5 fruit fly cellular contexts compared by ENCODE assay signal in the genomic region with DNA sequence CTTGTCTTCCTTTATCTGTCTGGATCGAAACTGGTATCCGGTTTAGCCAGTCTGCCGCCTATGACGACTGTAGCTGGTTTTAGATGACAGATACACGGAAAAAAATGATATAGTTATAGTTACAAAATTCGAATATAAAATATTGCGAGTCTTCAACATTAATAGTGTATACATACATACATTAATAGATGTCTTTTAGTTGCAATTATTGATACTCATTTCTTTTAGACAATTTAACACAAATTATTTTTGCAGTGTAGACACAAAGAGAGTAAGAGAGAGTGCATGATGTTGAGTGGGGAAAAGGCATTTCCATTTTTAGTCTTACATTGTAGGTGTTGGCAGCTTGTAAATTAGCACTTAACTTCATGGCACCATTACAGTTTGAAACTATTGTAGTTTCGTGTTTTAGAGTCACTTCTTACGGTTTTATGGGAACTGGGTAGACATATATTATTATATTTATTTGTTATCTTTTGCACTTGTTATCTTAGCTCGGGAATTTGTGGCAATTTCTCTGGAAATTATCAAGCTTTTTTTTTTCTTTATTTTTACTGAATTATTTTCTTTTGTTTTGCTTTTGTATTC.
TF ChIP-seq lines count a peak whose summit lies in the region.

No protein-coding gene starts in this region.

- no peak for TF ChIP-seq CTCF in whole organism, embryonic (GFP tag; optimal IDR thresholded peaks at IDR 0.05; lab: Kevin White, UChicago)

TF ChIP-seq in whole organism, adult, 20 proteins besides CTCF, POLR2A, EP300 and RAD21 (continues in another document):
- no peak for TF ChIP-seq cic (GFP tag; optimal IDR thresholded peaks at IDR 0.05; lab: Kevin White, UChicago)
- TF ChIP-seq CG14711 (tag; optimal IDR thresholded peaks at IDR 0.05; lab: Kevin White, UChicago): no peak
- TF ChIP-seq CG7101 (tag; optimal IDR thresholded peaks at IDR 0.05; lab: Kevin White, UChicago): peak; percentile 84
- peak; percentile 26 for TF ChIP-seq CG1620 (GFP tag; optimal IDR thresholded peaks at IDR 0.05; lab: Kevin White, UChicago)
- TF ChIP-seq cnc (optimal IDR thresholded peaks at IDR 0.05; lab: Kevin White, UChicago): no peak
- no peak for TF ChIP-seq CG12768 (GFP tag; optimal IDR thresholded peaks at IDR 0.05; lab: Kevin White, UChicago)
- peak; percentile 78 for TF ChIP-seq CG11617 (GFP tag; optimal IDR thresholded peaks at IDR 0.05; lab: Kevin White, UChicago)
- no peak for TF ChIP-seq Hr96 (GFP tag; optimal IDR thresholded peaks at IDR 0.05; lab: Kevin White, UChicago)
- no peak for TF ChIP-seq pad (GFP tag; optimal IDR thresholded peaks at IDR 0.05; lab: Kevin White, UChicago)
- TF ChIP-seq Mnt (GFP tag; optimal IDR thresholded peaks at IDR 0.05; lab: Kevin White, UChicago): peak; percentile 8
- peak; percentile 59 for TF ChIP-seq tj (GFP tag; optimal IDR thresholded peaks at IDR 0.05; lab: Kevin White, UChicago)
- no peak for TF ChIP-seq kay (GFP tag; lab: Kevin White, UChicago; ENCODE audit: borderline replicate concordance)
- no peak for TF ChIP-seq toe (GFP tag; optimal IDR thresholded peaks at IDR 0.05; lab: Kevin White, UChicago)
- no peak for TF ChIP-seq CG7045 (GFP tag; optimal IDR thresholded peaks at IDR 0.05; lab: Kevin White, UChicago)
- peak; percentile 5 for TF ChIP-seq ovo (GFP tag; optimal IDR thresholded peaks at IDR 0.05; lab: Kevin White, UChicago)
- TF ChIP-seq CG5204 (GFP tag; optimal IDR thresholded peaks at IDR 0.05; lab: Kevin White, UChicago): peak; percentile 70
- TF ChIP-seq bab1 (GFP tag; optimal IDR thresholded peaks at IDR 0.05; lab: Kevin White, UChicago): no peak

TF ChIP-seq in whole organism, embryonic, 481 proteins besides CTCF, POLR2A, EP300 and RAD21 (continues in another document):
- no peak for TF ChIP-seq CG2678 (tag; optimal IDR thresholded peaks at IDR 0.05; lab: Kevin White, UChicago)
- TF ChIP-seq NfI (GFP tag; optimal IDR thresholded peaks at IDR 0.05; lab: Kevin White, UChicago): peak; percentile 82
- TF ChIP-seq ham (GFP tag; IDR thresholded peaks at IDR 0.05; lab: Robert Waterston, UW): no peak
- TF ChIP-seq Dbx (GFP tag; IDR thresholded peaks at IDR 0.05; lab: Robert Waterston, UW): no peak
- TF ChIP-seq Bteb2 (GFP tag; optimal IDR thresholded peaks at IDR 0.05; lab: Kevin White, UChicago): peak; percentile 79
- peak; percentile 75 for TF ChIP-seq CG2120 (GFP tag; optimal IDR thresholded peaks at IDR 0.05; lab: Kevin White, UChicago)
- TF ChIP-seq CG7839 (tag; optimal IDR thresholded peaks at IDR 0.05; lab: Kevin White, UChicago): peak; percentile 34
- TF ChIP-seq zen2 (GFP tag; IDR thresholded peaks at IDR 0.05; lab: Robert Waterston, UW; ENCODE audit: partially characterized antibody): no peak
- no peak for TF ChIP-seq yki (optimal IDR thresholded peaks at IDR 0.05; lab: Kevin White, UChicago)
- no peak for TF ChIP-seq CG3281 (GFP tag; optimal IDR thresholded peaks at IDR 0.05; lab: Kevin White, UChicago)
- peak; percentile 48 for TF ChIP-seq cad (GFP tag; optimal IDR thresholded peaks at IDR 0.05; lab: Kevin White, UChicago)
- no peak for TF ChIP-seq Sry-β (GFP tag; optimal IDR thresholded peaks at IDR 0.05; lab: Kevin White, UChicago)
- peak; percentile 79 for TF ChIP-seq Mes4 (GFP tag; optimal IDR thresholded peaks at IDR 0.05; lab: Kevin White, UChicago)
- no peak for TF ChIP-seq vnd (GFP tag; IDR thresholded peaks at IDR 0.05; lab: Robert Waterston, UW; ENCODE audit: partially characterized antibody)
- peak; percentile 74 for TF ChIP-seq CG11398 (GFP tag; optimal IDR thresholded peaks at IDR 0.05; lab: Kevin White, UChicago)
- peak; percentile 75 for TF ChIP-seq CG7786 (GFP tag; optimal IDR thresholded peaks at IDR 0.05; lab: Kevin White, UChicago)
- TF ChIP-seq ewg (GFP tag; optimal IDR thresholded peaks at IDR 0.05; lab: Kevin White, UChicago): peak; percentile 84

TF ChIP-seq in whole organism, prepupa, 60 proteins besides CTCF, POLR2A, EP300 and RAD21 (continues in another document):
- TF ChIP-seq CG10631 (GFP tag; optimal IDR thresholded peaks at IDR 0.05; lab: Kevin White, UChicago) (peak; percentile 93), Ets96B (tag; optimal IDR thresholded peaks at IDR 0.05; lab: Kevin White, UChicago) (no peak), topi (GFP tag; optimal IDR thresholded peaks at IDR 0.05; lab: Kevin White, UChicago) (no peak), OdsH (GFP tag; optimal IDR thresholded peaks at IDR 0.05; lab: Kevin White, UChicago) (peak; percentile 95), CG15336 (GFP tag; IDR thresholded peaks at IDR 0.05; lab: Robert Waterston, UW) (peak; percentile 98), Lpt (GFP tag; optimal IDR thresholded peaks at IDR 0.05; lab: Kevin White, UChicago) (peak; percentile 94), CG1621 (tag; optimal IDR thresholded peaks at IDR 0.05; lab: Kevin White, UChicago) (peak; percentile 93), CG10669 (GFP tag; optimal IDR thresholded peaks at IDR 0.05; lab: Kevin White, UChicago) (no peak), CG34406 (GFP tag; optimal IDR thresholded peaks at IDR 0.05; lab: Kevin White, UChicago) (peak; percentile 96), CG6163 (GFP tag; IDR thresholded peaks at IDR 0.05; lab: Robert Waterston, UW) (peak; percentile 81), spab (GFP tag; optimal IDR thresholded peaks at IDR 0.05; lab: Kevin White, UChicago) (no peak), Sox14 (GFP tag; optimal IDR thresholded peaks at IDR 0.05; lab: Kevin White, UChicago) (peak; percentile 93), esn (GFP tag; optimal IDR thresholded peaks at IDR 0.05; lab: Kevin White, UChicago) (peak; percentile 90), fd59A (GFP tag; optimal IDR thresholded peaks at IDR 0.05; lab: Kevin White, UChicago) (peak; percentile 88), Hr39 (GFP tag; optimal IDR thresholded peaks at IDR 0.05; lab: Kevin White, UChicago) (peak; percentile 80), eg (GFP tag; IDR thresholded peaks at IDR 0.05; lab: Robert Waterston, UW) (peak; percentile 62), CG3919 (GFP tag; optimal IDR thresholded peaks at IDR 0.05; lab: Kevin White, UChicago) (no peak), CG6854 (GFP tag; optimal IDR thresholded peaks at IDR 0.05; lab: Kevin White, UChicago) (no peak)

TF ChIP-seq in whole organism, pupa, 21 proteins besides CTCF, POLR2A, EP300 and RAD21:
- TF ChIP-seq EcR (GFP tag; optimal IDR thresholded peaks at IDR 0.05; lab: Kevin White, UChicago) (peak; percentile 56), Ets98B (GFP tag; IDR thresholded peaks at IDR 0.05; lab: Robert Waterston, UW) (no peak), CG14655 (GFP tag; optimal IDR thresholded peaks at IDR 0.05; lab: Kevin White, UChicago) (no peak), gl (tag; optimal IDR thresholded peaks at IDR 0.05; lab: Kevin White, UChicago) (no peak), Pif1A (GFP tag; optimal IDR thresholded peaks at IDR 0.05; lab: Kevin White, UChicago) (peak; percentile 49), CG15710 (tag; optimal IDR thresholded peaks at IDR 0.05; lab: Kevin White, UChicago) (peak; percentile 96), CG12605 (GFP tag; IDR thresholded peaks at IDR 0.05; lab: Robert Waterston, UW) (peak; percentile 95), CG13204 (GFP tag; optimal IDR thresholded peaks at IDR 0.05; lab: Kevin White, UChicago) (peak; percentile 88), CG9948 (tag; optimal IDR thresholded peaks at IDR 0.05; lab: Kevin White, UChicago) (peak; percentile 71), CG8301 (tag; optimal IDR thresholded peaks at IDR 0.05; lab: Kevin White, UChicago) (no peak), rn (GFP tag; IDR thresholded peaks at IDR 0.05; lab: Robert Waterston, UW) (no peak), Snoo (tag; optimal IDR thresholded peaks at IDR 0.05; lab: Kevin White, UChicago) (peak; percentile 85), CG4496 (GFP tag; IDR thresholded peaks at IDR 0.05; lab: Robert Waterston, UW) (no peak), CG34367 (tag; optimal IDR thresholded peaks at IDR 0.05; lab: Kevin White, UChicago) (peak; percentile 92), CG8159 (tag; optimal IDR thresholded peaks at IDR 0.05; lab: Kevin White, UChicago) (no peak)

TF ChIP-seq in whole organism, wandering third instar larva, 38 proteins besides CTCF, POLR2A, EP300 and RAD21 (continues in another document):
- no peak for TF ChIP-seq CG9705 (GFP tag; optimal IDR thresholded peaks at IDR 0.05; lab: Kevin White, UChicago)
- TF ChIP-seq dsf (GFP tag; optimal IDR thresholded peaks at IDR 0.05; lab: Kevin White, UChicago; ENCODE audit: borderline replicate concordance): peak; percentile 60
- no peak for TF ChIP-seq brk (GFP tag; optimal IDR thresholded peaks at IDR 0.05; lab: Kevin White, UChicago)
- TF ChIP-seq Hnf4 (GFP tag; optimal IDR thresholded peaks at IDR 0.05; lab: Kevin White, UChicago): peak; percentile 87
- TF ChIP-seq Myc (optimal IDR thresholded peaks at IDR 0.05; lab: Kevin White, UChicago): peak; percentile 37
- no peak for TF ChIP-seq lola (GFP tag; optimal IDR thresholded peaks at IDR 0.05; lab: Kevin White, UChicago)
- no peak for TF ChIP-seq usp (GFP tag; optimal IDR thresholded peaks at IDR 0.05; lab: Kevin White, UChicago)
- TF ChIP-seq OdsH (GFP tag; optimal IDR thresholded peaks at IDR 0.05; lab: Kevin White, UChicago): peak; percentile 89
- TF ChIP-seq sage (GFP tag; optimal IDR thresholded peaks at IDR 0.05; lab: Kevin White, UChicago): no peak
- peak; percentile 57 for TF ChIP-seq psq (GFP tag; optimal IDR thresholded peaks at IDR 0.05; lab: Kevin White, UChicago)
- no peak for TF ChIP-seq Hr78 (GFP tag; optimal IDR thresholded peaks at IDR 0.05; lab: Kevin White, UChicago)
- no peak for TF ChIP-seq Hr83 (GFP tag; optimal IDR thresholded peaks at IDR 0.05; lab: Kevin White, UChicago; ENCODE audit: poor library complexity, severe bottlenecking)
- peak; percentile 85 for TF ChIP-seq br (GFP tag; optimal IDR thresholded peaks at IDR 0.05; lab: Kevin White, UChicago)
- TF ChIP-seq Dif (GFP tag; optimal IDR thresholded peaks at IDR 0.05; lab: Kevin White, UChicago; ENCODE audit: partially characterized antibody): no peak
- TF ChIP-seq pan (optimal IDR thresholded peaks at IDR 0.05; lab: Kevin White, UChicago): no peak
- no peak for TF ChIP-seq Vsx2 (GFP tag; optimal IDR thresholded peaks at IDR 0.05; lab: Kevin White, UChicago; ENCODE audit: partially characterized antibody)
- TF ChIP-seq dl (GFP tag; optimal IDR thresholded peaks at IDR 0.05; lab: Kevin White, UChicago; ENCODE audit: insufficient read depth in 1 of 2, partially characterized antibody in 2 of 2): no peak
- TF ChIP-seq HLH106 (tag; optimal IDR thresholded peaks at IDR 0.05; lab: Kevin White, UChicago): no peak
- peak; percentile 77 for TF ChIP-seq tai (GFP tag; optimal IDR thresholded peaks at IDR 0.05; lab: Kevin White, UChicago)
- TF ChIP-seq jim (GFP tag; optimal IDR thresholded peaks at IDR 0.05; lab: Kevin White, UChicago): no peak
- peak; percentile 93 for TF ChIP-seq rgr (GFP tag; optimal IDR thresholded peaks at IDR 0.05; lab: Kevin White, UChicago)
- TF ChIP-seq fru (GFP tag; optimal IDR thresholded peaks at IDR 0.05; lab: Kevin White, UChicago): peak; percentile 77
- peak in 1 of 2 experiments; percentile 29 for TF ChIP-seq foxo (GFP tag; optimal IDR thresholded peaks at IDR 0.05; lab: Kevin White, UChicago)
- TF ChIP-seq h (GFP tag; optimal IDR thresholded peaks at IDR 0.05; lab: Kevin White, UChicago): no peak
- TF ChIP-seq N (GFP tag; optimal IDR thresholded peaks at IDR 0.05; lab: Kevin White, UChicago): no peak
